Worm (Caenorhabditis elegans): ENCODE results near the gene hmg-11.

hmg-11 gene

DNA sequence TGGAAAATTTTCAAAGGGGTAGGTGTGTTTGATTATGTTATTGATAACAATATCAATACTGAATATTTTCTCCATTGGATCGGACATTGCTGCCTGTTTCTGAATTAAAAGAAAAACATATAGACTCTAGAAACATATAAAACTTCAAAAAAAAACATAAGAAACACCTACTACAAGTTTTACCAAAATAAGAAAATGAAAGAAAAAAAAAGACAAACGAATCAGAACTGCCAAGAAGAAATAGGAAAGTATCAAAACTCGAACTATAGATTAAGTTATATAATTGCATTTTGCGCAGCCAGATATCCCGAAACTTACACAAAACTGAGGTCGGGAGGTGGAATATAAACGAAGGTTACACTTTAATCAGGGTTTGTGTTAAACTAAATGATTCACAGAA lies 7.5 kb upstream of the hmg-11 start, which contains the start of gene T05A7.11:
T05A7.11 (minus strand) TSS at position 101 of the 400 bp plus-strand sequence.
- TF ChIP-seq lin-32 (GFP tag; optimal IDR thresholded peaks at IDR 0.05) (no peak), lsy-2 (tag; optimal IDR thresholded peaks at IDR 0.05) (no peak)

DNA sequence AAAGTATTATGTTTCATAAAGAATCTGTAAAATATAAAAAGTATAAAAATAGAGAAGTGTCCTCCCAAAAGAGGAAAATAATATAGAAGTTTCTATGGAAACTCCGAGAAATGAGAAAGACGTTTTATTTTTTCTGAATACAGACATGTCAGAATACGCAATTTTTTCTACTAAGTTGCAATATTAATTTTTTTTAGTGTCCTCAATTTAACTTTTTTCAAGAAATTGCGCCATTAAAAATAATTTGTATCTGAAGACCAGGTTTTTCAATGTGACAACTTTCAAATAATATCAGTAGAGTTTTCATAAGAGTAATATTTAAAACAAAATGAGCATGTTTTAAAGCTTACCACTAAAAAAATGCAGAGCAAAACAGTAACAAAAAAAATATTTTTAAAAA lies 5.3 kb upstream of the hmg-11 start, which contains the start of gene fut-5:
fut-5 (minus strand) TSS at position 101 of the 400 bp plus-strand sequence.
- TF ChIP-seq nhr-76 (tag; optimal IDR thresholded peaks at IDR 0.05), result no peak
- TF ChIP-seq lin-32 (GFP tag; optimal IDR thresholded peaks at IDR 0.05), result no peak
- no peak for TF ChIP-seq blmp-1 (tag; optimal IDR thresholded peaks at IDR 0.05)
- no peak for TF ChIP-seq cnd-1 (tag; optimal IDR thresholded peaks at IDR 0.05)
- no peak for TF ChIP-seq hlh-1 (tag; optimal IDR thresholded peaks at IDR 0.05)
- TF ChIP-seq unc-62 (GFP tag; optimal IDR thresholded peaks at IDR 0.05), result no peak
- no peak for TF ChIP-seq unc-39 (tag; optimal IDR thresholded peaks at IDR 0.05)
- no peak for TF ChIP-seq drap-1 (GFP tag; optimal IDR thresholded peaks at IDR 0.05)
- no peak for TF ChIP-seq nhr-28 (tag; optimal IDR thresholded peaks at IDR 0.05)
- no peak for TF ChIP-seq lin-13 (tag; optimal IDR thresholded peaks at IDR 0.05)
- no peak for TF ChIP-seq ztf-11 (tag; optimal IDR thresholded peaks at IDR 0.05)
- no peak for TF ChIP-seq nhr-237 (tag; optimal IDR thresholded peaks at IDR 0.05)
- no peak for TF ChIP-seq elt-1 (tag; optimal IDR thresholded peaks at IDR 0.05; ENCODE audit: borderline replicate concordance, insufficient read depth)
- TF ChIP-seq ceh-43 (GFP tag; optimal IDR thresholded peaks at IDR 0.05), result no peak
- no peak for TF ChIP-seq lsy-2 (tag; optimal IDR thresholded peaks at IDR 0.05)
- TF ChIP-seq pha-4 (tag; optimal IDR thresholded peaks at IDR 0.05), result no peak
- TF ChIP-seq mep-1 (tag; optimal IDR thresholded peaks at IDR 0.05), result no peak
- TF ChIP-seq elt-3 (tag; optimal IDR thresholded peaks at IDR 0.05), result no peak
- no peak for TF ChIP-seq zip-8 (tag; optimal IDR thresholded peaks at IDR 0.05)
- TF ChIP-seq ces-1 (GFP tag; optimal IDR thresholded peaks at IDR 0.05), result no peak

DNA sequence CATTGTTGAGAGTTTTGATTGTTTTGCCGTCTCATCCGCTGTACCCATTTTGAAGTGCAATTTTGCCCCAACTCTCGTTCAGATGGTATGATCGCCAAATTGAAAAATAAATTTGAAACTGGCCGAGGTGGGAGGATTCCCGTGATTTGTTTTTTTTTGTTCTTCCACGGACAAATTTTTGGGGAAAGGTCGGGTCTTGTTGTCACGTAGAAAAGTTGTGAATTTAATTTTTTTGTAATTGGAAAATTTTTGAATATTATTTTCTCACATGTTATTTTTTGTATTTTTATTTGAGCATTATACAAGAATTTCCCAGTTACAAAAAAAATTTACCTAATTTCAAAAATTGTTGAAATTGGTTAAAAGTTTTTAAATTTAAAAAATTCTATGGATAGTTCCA lies 1.2 kb upstream of the hmg-11 start, which contains the start of gene T05A7.6:
T05A7.6 (minus strand) TSS at position 101 of the 400 bp plus-strand sequence.
- TF ChIP-seq zip-8 (tag; optimal IDR thresholded peaks at IDR 0.05) (no peak), lin-13 (tag; optimal IDR thresholded peaks at IDR 0.05) (no peak), unc-120 (tag; optimal IDR thresholded peaks at IDR 0.05; ENCODE audit: poor library complexity, severe bottlenecking) (no peak), cnd-1 (tag; optimal IDR thresholded peaks at IDR 0.05) (no peak)

DNA sequence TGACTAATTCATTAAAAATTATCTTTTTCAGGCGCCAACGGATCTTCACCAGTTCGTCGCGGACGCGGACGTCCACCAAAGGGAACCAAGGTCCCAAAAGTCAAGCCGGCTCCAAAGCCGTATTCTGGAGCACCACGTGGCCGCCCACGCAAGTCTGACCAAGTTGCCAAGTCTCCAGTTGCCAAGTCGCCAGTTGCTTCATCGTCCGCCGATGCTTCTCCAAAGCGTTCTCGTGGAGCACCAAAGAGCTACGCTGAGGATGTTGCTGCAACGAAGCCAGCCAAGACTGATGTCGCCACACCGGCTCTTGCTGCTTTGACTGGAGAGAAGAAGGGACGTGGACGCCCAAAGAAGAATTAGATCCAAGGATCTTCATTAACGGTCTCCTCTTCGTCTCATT lies 357 bp downstream of the hmg-11 start:
- no peak for TF ChIP-seq tbx-8 (GFP tag; optimal IDR thresholded peaks at IDR 0.05)
- TF ChIP-seq mls-2 (tag; optimal IDR thresholded peaks at IDR 0.05), result no peak

DNA sequence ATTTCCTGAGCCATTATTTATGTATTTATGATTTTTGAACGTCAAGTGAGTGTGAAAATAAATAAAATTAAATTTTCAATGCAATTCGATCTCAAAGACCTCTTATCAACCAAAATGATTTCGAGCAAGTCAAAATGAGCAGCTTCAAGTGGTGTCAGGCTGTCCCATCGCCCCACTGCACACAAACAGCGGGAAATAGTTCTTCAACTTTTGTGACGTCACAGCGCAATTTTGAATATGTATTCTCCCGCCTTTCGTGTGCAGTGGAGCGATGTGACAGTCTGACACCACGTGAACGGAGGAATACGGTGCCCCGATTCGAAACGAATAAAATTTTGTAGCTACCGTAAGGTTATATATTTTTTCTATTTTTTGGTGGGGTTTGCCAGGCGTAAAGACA lies 785 bp downstream of the hmg-11 start:
- TF ChIP-seq bed-3 (GFP tag; optimal IDR thresholded peaks at IDR 0.05) (no peak), lin-13 (tag; optimal IDR thresholded peaks at IDR 0.05) (no peak), blmp-1 (tag; optimal IDR thresholded peaks at IDR 0.05) (no peak), ztf-11 (tag; optimal IDR thresholded peaks at IDR 0.05) (no peak), cnd-1 (tag; optimal IDR thresholded peaks at IDR 0.05) (no peak), ceh-39 (tag; optimal IDR thresholded peaks at IDR 0.05) (no peak), lsy-2 (tag; optimal IDR thresholded peaks at IDR 0.05) (no peak), ceh-83 (GFP tag; optimal IDR thresholded peaks at IDR 0.05) (no peak), elt-1 (tag; optimal IDR thresholded peaks at IDR 0.05; ENCODE audit: borderline replicate concordance, insufficient read depth) (no peak), nhr-237 (tag; optimal IDR thresholded peaks at IDR 0.05) (no peak), nhr-2 (tag; optimal IDR thresholded peaks at IDR 0.05) (no peak), unc-39 (tag; optimal IDR thresholded peaks at IDR 0.05) (no peak), tbx-8 (GFP tag; optimal IDR thresholded peaks at IDR 0.05) (no peak), mab-5 (tag; optimal IDR thresholded peaks at IDR 0.05) (no peak), ces-1 (GFP tag; optimal IDR thresholded peaks at IDR 0.05) (no peak), drap-1 (GFP tag; optimal IDR thresholded peaks at IDR 0.05) (no peak), ham-2 (GFP tag; optimal IDR thresholded peaks at IDR 0.05) (no peak), pha-4 (tag; optimal IDR thresholded peaks at IDR 0.05) (no peak)

DNA sequence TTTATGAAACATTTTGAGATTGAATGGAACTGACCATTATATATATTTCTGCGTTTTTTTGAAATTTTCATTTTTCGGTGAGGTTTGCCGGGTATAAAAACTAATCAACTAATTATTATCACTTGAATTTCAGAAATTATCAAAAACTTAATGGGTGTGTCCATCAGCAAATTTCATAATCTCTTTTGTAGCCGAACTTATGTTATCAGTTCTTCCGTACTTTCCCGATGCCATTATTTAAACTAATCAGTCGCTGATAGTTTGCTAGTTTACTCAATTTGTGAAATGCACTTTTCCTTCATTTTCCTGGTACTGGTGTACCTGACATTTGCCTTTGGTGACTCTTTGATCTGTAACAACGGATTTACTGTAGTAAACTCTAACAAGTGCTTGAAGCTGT lies 1.3 kb downstream of the hmg-11 start:
- TF ChIP-seq ceh-43 (GFP tag; optimal IDR thresholded peaks at IDR 0.05) (no peak), nhr-2 (tag; optimal IDR thresholded peaks at IDR 0.05) (no peak), pha-4 (tag; optimal IDR thresholded peaks at IDR 0.05) (no peak), M03D4.4 (tag; optimal IDR thresholded peaks at IDR 0.05) (no peak), ces-1 (GFP tag; optimal IDR thresholded peaks at IDR 0.05) (no peak), mep-1 (tag; optimal IDR thresholded peaks at IDR 0.05) (no peak), mab-5 (tag; optimal IDR thresholded peaks at IDR 0.05) (no peak), bed-3 (GFP tag; optimal IDR thresholded peaks at IDR 0.05) (no peak), sem-2 (GFP tag; optimal IDR thresholded peaks at IDR 0.05) (no peak), elt-1 (tag; optimal IDR thresholded peaks at IDR 0.05; ENCODE audit: borderline replicate concordance, insufficient read depth) (no peak)
